Worm (Caenorhabditis elegans) whole organism, L1 larva: ENCODE measurements around the gene gst-1.
A peak's percentile ranks its signal among the peaks of the same experiment; 100 is the strongest.

Experiments
- F16B12.6 ChIP-seq: fragments of 150-350 bp; optimal IDR thresholded peaks from 2 replicates; lab custom pipeline; 2014; ENCODE audit warnings: missing biosample characterization, missing genetic modification characterization
- ceh-8 ChIP-seq: fragments of 200-800 bp; sonication (Bioruptor generic); optimal IDR thresholded peaks from 2 replicates; lab custom pipeline; 2018; ENCODE audit warnings: mild to moderate bottlenecking, missing genetic modification characterization, moderate library complexity, missing compliant biosample characterization
- ceh-82 ChIP-seq, 3 experiments: fragments of 150-350 bp in 1 of 3; sonication (generic microtip) in 2 of 3; optimal IDR thresholded peaks; 2 replicates each; lab custom pipeline; 2014 to 2017; ENCODE audit warnings: missing biosample characterization in 3 of 3, missing genetic modification characterization in 3 of 3
- ceh-88 ChIP-seq: fragments of 200-800 bp; sonication (Bioruptor generic); IDR thresholded peaks from 2 replicates; pipeline ENCODE4 v1.3.6; 2022; ENCODE audit warnings: missing genetic modification characterization, missing compliant biosample characterization
- dpl-1 ChIP-seq, 3 experiments: fragments of 150-350 bp in 2 of 3; sonication (generic microtip) in 1 of 3; optimal IDR thresholded peaks; 2 replicates each; lab custom pipeline; 2014 to 2017; ENCODE audit warnings: missing biosample characterization in 3 of 3, missing genetic modification characterization in 3 of 3, missing genetic modification reagents in 3 of 3
- efl-1 ChIP-seq, 4 experiments: fragments of 150-350 bp; optimal IDR thresholded peaks in 3 of 4; peaks in 1 of 4; 1 replicate in 1 of 4; 2 replicates in 3 of 4; lab custom pipeline; 2014; ENCODE audit warnings: missing biosample characterization in 2 of 4, missing genetic modification characterization in 2 of 4, missing genetic modification reagents in 2 of 4
- efl-3 ChIP-seq: fragments of 200-800 bp; sonication (Bioruptor generic); optimal IDR thresholded peaks from 2 replicates; lab custom pipeline; 2018; ENCODE audit warnings: mild to moderate bottlenecking, missing genetic modification characterization, missing compliant biosample characterization
- ets-5 ChIP-seq: fragments of 200-800 bp; sonication (Bioruptor generic); IDR thresholded peaks from 2 replicates; pipeline ENCODE4 v1.3.6; 2022; ENCODE audit warnings: missing genetic modification characterization, missing compliant biosample characterization
- fos-1 ChIP-seq: fragments of 150-350 bp; optimal IDR thresholded peaks from 2 replicates; lab custom pipeline; 2014; ENCODE audit warnings: missing biosample characterization, missing genetic modification characterization
- hlh-4 ChIP-seq: sonication (generic microtip); optimal IDR thresholded peaks from 2 replicates; lab custom pipeline; 2016; ENCODE audit warnings: mild to moderate bottlenecking, missing genetic modification characterization, missing compliant biosample characterization
- hpl-2 ChIP-seq: fragments of 150-350 bp; optimal IDR thresholded peaks from 2 replicates; lab custom pipeline; 2014; ENCODE audit warnings: missing biosample characterization, missing genetic modification reagents, missing genetic modification characterization
- isw-1 ChIP-seq: fragments of 200-800 bp; sonication (Bioruptor generic); IDR thresholded peaks from 2 replicates; pipeline ENCODE4 v1.3.6; 2022; ENCODE audit warnings: missing genetic modification characterization, missing compliant biosample characterization
- lin-14 ChIP-seq: fragments of 200-800 bp; sonication (Bioruptor generic); optimal IDR thresholded peaks from 2 replicates; lab custom pipeline; 2018; ENCODE audit warnings: mild to moderate bottlenecking, missing genetic modification characterization, moderate library complexity, missing compliant biosample characterization
- lin-15B ChIP-seq: fragments of 150-350 bp; sonication (generic microtip); optimal IDR thresholded peaks from 3 replicates; lab custom pipeline; 2014; ENCODE audit warnings: missing biosample characterization, missing genetic modification characterization
- lin-35 ChIP-seq, 2 experiments: fragments of 150-350 bp; optimal IDR thresholded peaks; 2 replicates each; lab custom pipeline; 2014; ENCODE audit warnings: missing biosample characterization in 2 of 2, missing genetic modification characterization in 2 of 2, missing genetic modification reagents in 2 of 2
- lin-39 ChIP-seq: fragments of 150-350 bp; optimal IDR thresholded peaks from 2 replicates; lab custom pipeline; 2014; ENCODE audit warnings: missing biosample characterization, missing genetic modification reagents, missing genetic modification characterization
- lir-3 ChIP-seq: sonication (generic microtip); optimal IDR thresholded peaks from 2 replicates; lab custom pipeline; 2016; ENCODE audit warnings: mild to moderate bottlenecking, missing genetic modification characterization, moderate library complexity, missing compliant biosample characterization; ENCODE audit not compliant: poor library complexity
- lsy-2 ChIP-seq, 2 experiments: fragments of 150-350 bp; optimal IDR thresholded peaks; 2 replicates each; lab custom pipeline; 2014; ENCODE audit warnings: missing biosample characterization in 2 of 2, missing genetic modification characterization in 2 of 2
- mab-9 ChIP-seq: fragments of 200-800 bp; sonication (Bioruptor generic); IDR thresholded peaks from 2 replicates; pipeline ENCODE4 v1.3.6; 2022; ENCODE audit warnings: missing genetic modification reagents, missing genetic modification characterization, missing compliant biosample characterization
- mdl-1 ChIP-seq, 2 experiments: fragments of 150-350 bp; optimal IDR thresholded peaks; 2 replicates each; lab custom pipeline; 2014 to 2017; ENCODE audit warnings: missing biosample characterization in 2 of 2, missing genetic modification characterization in 2 of 2, inconsistent platforms in 1 of 2
- mef-2 ChIP-seq: fragments of 150-350 bp; optimal IDR thresholded peaks from 2 replicates; lab custom pipeline; 2014; ENCODE audit warnings: missing biosample characterization, missing genetic modification characterization
- nhr-12 ChIP-seq: sonication (generic microtip); optimal IDR thresholded peaks from 2 replicates; lab custom pipeline; 2017; ENCODE audit warnings: missing biosample characterization, missing genetic modification characterization
- nhr-19 ChIP-seq: fragments of 200-800 bp; sonication (Bioruptor generic); conservative IDR thresholded peaks from 2 replicates; pipeline ENCODE4 v1.3.6; 2022; ENCODE audit warnings: missing genetic modification characterization, missing compliant biosample characterization
- nhr-20 ChIP-seq: sonication (generic microtip); optimal IDR thresholded peaks from 2 replicates; lab custom pipeline; 2016; ENCODE audit warnings: mild to moderate bottlenecking, missing genetic modification characterization, missing compliant biosample characterization
- nhr-71 ChIP-seq: sonication (generic microtip); optimal IDR thresholded peaks from 2 replicates; lab custom pipeline; 2016; ENCODE audit warnings: mild to moderate bottlenecking, missing genetic modification characterization, moderate library complexity, missing compliant biosample characterization
- nhr-77 ChIP-seq: fragments of 150-350 bp; optimal IDR thresholded peaks from 2 replicates; lab custom pipeline; 2014; ENCODE audit warnings: missing biosample characterization, missing genetic modification characterization
- nhr-85 ChIP-seq: sonication (generic microtip); peaks from one replicate; lab custom pipeline; 2016; ENCODE audit warnings: missing genetic modification characterization, inconsistent platforms, missing compliant biosample characterization
- pag-3 ChIP-seq: sonication (generic microtip); optimal IDR thresholded peaks from 2 replicates; lab custom pipeline; 2017; ENCODE audit warnings: missing genetic modification characterization, mild to moderate bottlenecking, missing compliant biosample characterization, antibody characterized with exemption, borderline replicate concordance; ENCODE audit not compliant: insufficient read depth
- rnt-1 ChIP-seq: sonication (generic microtip); optimal IDR thresholded peaks from 2 replicates; lab custom pipeline; 2016; ENCODE audit warnings: mild to moderate bottlenecking, missing genetic modification characterization, moderate library complexity, missing compliant biosample characterization
- snu-23 ChIP-seq: sonication (generic microtip); optimal IDR thresholded peaks from 2 replicates; lab custom pipeline; 2016; ENCODE audit warnings: missing genetic modification characterization, missing compliant biosample characterization
- sup-37 ChIP-seq: fragments of 200-800 bp; sonication (Bioruptor generic); optimal IDR thresholded peaks from 2 replicates; lab custom pipeline; 2018; ENCODE audit warnings: mild to moderate bottlenecking, missing genetic modification characterization, missing compliant biosample characterization
- swsn-7 ChIP-seq: sonication (generic microtip); optimal IDR thresholded peaks from 2 replicates; lab custom pipeline; 2016; ENCODE audit warnings: missing genetic modification characterization, missing compliant biosample characterization
- tbx-2 ChIP-seq: sonication (generic microtip); optimal IDR thresholded peaks from 2 replicates; lab custom pipeline; 2016; ENCODE audit warnings: missing genetic modification characterization, missing compliant biosample characterization
- tlp-1 ChIP-seq: fragments of 150-350 bp; optimal IDR thresholded peaks from 2 replicates; lab custom pipeline; 2014; ENCODE audit warnings: missing biosample characterization, missing genetic modification characterization
- unc-86 ChIP-seq: sonication (generic microtip); optimal IDR thresholded peaks from 2 replicates; lab custom pipeline; 2016; ENCODE audit warnings: missing genetic modification characterization, missing compliant biosample characterization
- xbp-1 ChIP-seq: sonication (generic microtip); optimal IDR thresholded peaks from 2 replicates; lab custom pipeline; 2016; ENCODE audit warnings: missing genetic modification characterization, missing compliant biosample characterization
- zag-1 ChIP-seq: fragments of 150-350 bp; optimal IDR thresholded peaks from 2 replicates; lab custom pipeline; 2014; ENCODE audit warnings: missing biosample characterization, missing genetic modification characterization

gst-1 gene

ce11 chrIII:9081763-9082162, 22.6 kb downstream of the gst-1 start, which contains the start of gene far-2:
Gene far-2, plus strand, starts transcription at chrIII:9081828.
- TF ChIP-seq ets-5 (GFP tag; lab: Robert Waterston, UW) (no peak), hlh-4 (no peak), mdl-1 (tag; optimal IDR thresholded peaks at IDR 0.05; lab: Kevin White, UChicago) (no peak), ceh-8 (GFP tag; lab: Kevin White, UChicago) (no peak), efl-3 (GFP tag; lab: Kevin White, UChicago) (no peak), hpl-2 (no peak), tbx-2 (tag; lab: Kevin White, UChicago) (no peak), isw-1 (no peak)

ce11 chrIII:9083118-9083517, 24.0 kb downstream of the gst-1 start:
- no peak for TF ChIP-seq mef-2 (tag; lab: Kevin White, UChicago)
- no peak for TF ChIP-seq lir-3 (tag; lab: Kevin White, UChicago)
- TF ChIP-seq nhr-71 (tag; lab: Kevin White, UChicago), result peak; percentile 62
- TF ChIP-seq snu-23 (GFP tag; lab: Kevin White, UChicago), result peak; percentile 24
- TF ChIP-seq mdl-1 (tag; optimal IDR thresholded peaks at IDR 0.05; lab: Kevin White, UChicago), result no peak
- no peak for TF ChIP-seq unc-86 (tag; lab: Kevin White, UChicago)
- TF ChIP-seq rnt-1 (tag; lab: Kevin White, UChicago), result peak; percentile 23
- TF ChIP-seq mab-9, result no peak
- TF ChIP-seq lin-14 (GFP tag; lab: Kevin White, UChicago), result peak; percentile 22
- peak in 1 of 2 experiments; percentile 18 for TF ChIP-seq lsy-2 (tag; optimal IDR thresholded peaks at IDR 0.05; lab: Kevin White, UChicago)
- TF ChIP-seq, all 84 proteins: peak for 5

ce11 chrIII:9084329-9084728, 25.2 kb downstream of the gst-1 start:
- peak in 1 of 2 experiments; percentile 16 for TF ChIP-seq lsy-2 (tag; optimal IDR thresholded peaks at IDR 0.05; lab: Kevin White, UChicago)
- peak; percentile 27 for TF ChIP-seq nhr-71 (tag; lab: Kevin White, UChicago)
- no peak for TF ChIP-seq efl-1 (optimal IDR thresholded peaks at IDR 0.05; lab: Kevin White, UChicago)
- peak in 1 of 2 experiments; percentile 74 for TF ChIP-seq efl-1 (GFP tag; optimal IDR thresholded peaks at IDR 0.05 in 1 of 2; lab: Kevin White, UChicago)
- peak; percentile 50 for TF ChIP-seq lin-14 (GFP tag; lab: Kevin White, UChicago)
- no peak for TF ChIP-seq ceh-88 (GFP tag; lab: Robert Waterston, UW)
- peak; percentile 23 for TF ChIP-seq rnt-1 (tag; lab: Kevin White, UChicago)
- no peak for TF ChIP-seq zag-1 (tag; lab: Kevin White, UChicago)
- peak; percentile 21 for TF ChIP-seq lin-39
- TF ChIP-seq snu-23 (GFP tag; lab: Kevin White, UChicago), result peak; percentile 3

DNA sequence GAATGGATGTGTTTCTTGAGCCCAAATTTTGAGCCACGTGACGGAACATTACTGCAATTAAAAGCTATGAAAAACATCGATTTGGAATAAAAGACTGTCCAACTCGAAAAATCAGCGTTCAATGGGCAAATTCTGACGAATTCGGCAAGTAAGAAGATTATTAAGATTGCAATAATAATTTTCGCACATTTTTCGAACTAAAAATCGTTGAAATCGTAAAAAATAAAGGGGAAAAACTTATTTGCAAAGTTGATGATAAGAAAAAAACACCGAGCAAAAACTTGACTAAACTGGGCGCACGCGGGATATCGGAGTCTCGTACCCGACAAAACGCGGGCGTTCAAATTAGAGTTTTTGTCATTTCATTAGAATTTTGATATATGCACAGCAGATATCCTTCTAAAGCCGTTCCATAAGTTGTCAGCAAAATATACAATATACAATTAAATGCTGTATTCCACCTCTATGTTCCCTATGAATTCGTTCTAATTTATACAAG, 30.2 kb downstream of the gst-1 start, which contains the start of the genes mccc-2 and mrpl-44:
Gene mccc-2, minus strand, starts transcription at position 51 of the 499 bp plus-strand sequence.
Gene mrpl-44, minus strand, starts transcription at position 51 of the 499 bp plus-strand sequence.
- TF ChIP-seq isw-1, result peak; percentile 39
- TF ChIP-seq pag-3 (tag; lab: Kevin White, UChicago), result no peak
- TF ChIP-seq xbp-1 (tag; lab: Kevin White, UChicago), result peak; percentile 33
- peak; percentile 46 for TF ChIP-seq nhr-85 (tag; lab: Kevin White, UChicago)
- peak; percentile 90 to 95 for TF ChIP-seq lin-35 (GFP tag; optimal IDR thresholded peaks at IDR 0.05; lab: Kevin White, UChicago)
- TF ChIP-seq mef-2 (tag; lab: Kevin White, UChicago), result no peak
- TF ChIP-seq lin-15B (tag; lab: Kevin White, UChicago), result peak; percentile 33
- 0 out of 2 replicates have a peak, but pooled peaks have one; percentile 7 for TF ChIP-seq nhr-19
- TF ChIP-seq hpl-2, result no peak
- TF ChIP-seq efl-1 (optimal IDR thresholded peaks at IDR 0.05; lab: Kevin White, UChicago), result peak; percentile 35 to 92
- TF ChIP-seq efl-1 (GFP tag; optimal IDR thresholded peaks at IDR 0.05 in 1 of 2; lab: Kevin White, UChicago), result peak; percentile 92 to 99
- TF ChIP-seq sup-37, result no peak
- peak; percentile 23 for TF ChIP-seq nhr-20 (tag; lab: Kevin White, UChicago)
- TF ChIP-seq swsn-7 (tag; lab: Kevin White, UChicago), result peak; percentile 30
- no peak for TF ChIP-seq fos-1 (tag; lab: Kevin White, UChicago)
- peak; percentile 55 for TF ChIP-seq rnt-1 (tag; lab: Kevin White, UChicago)
- no peak for TF ChIP-seq hlh-4
- TF ChIP-seq nhr-77 (tag; lab: Kevin White, UChicago), result no peak
- TF ChIP-seq F16B12.6 (tag; lab: Kevin White, UChicago), result peak; percentile 23
- no peak for TF ChIP-seq nhr-12 (tag; lab: Kevin White, UChicago)
- TF ChIP-seq ceh-82 (tag; optimal IDR thresholded peaks at IDR 0.05; lab: Kevin White, UChicago), result peak in 2 of 3 experiments; percentile 14 to 25
- peak; percentile 83 to 92 (median 92) for TF ChIP-seq dpl-1 (GFP tag; optimal IDR thresholded peaks at IDR 0.05; lab: Kevin White, UChicago)
- no peak for TF ChIP-seq tlp-1
- TF ChIP-seq, all 84 proteins: peak for 13
